Worm (Caenorhabditis elegans) whole organism, young adult: ENCODE measurements around the gene snai-1.

Source experiments
- F39B2.1 ChIP-seq: fragments of 200-800 bp; sonication (Bioruptor generic); IDR thresholded peaks from 2 replicates; pipeline ENCODE4 v1.3.6; 2022; ENCODE audit warnings: missing genetic modification reagents, missing genetic modification characterization, missing compliant biosample characterization
- F49E8.2 ChIP-seq: sonication (generic microtip); optimal IDR thresholded peaks from 3 replicates; lab custom pipeline; 2017; ENCODE audit warnings: missing genetic modification characterization, mild to moderate bottlenecking, missing compliant biosample characterization, antibody characterized with exemption, moderate library complexity; ENCODE audit not compliant: insufficient read depth
- ama-1 ChIP-seq, 3 experiments: fragments of 150-350 bp in 1 of 3; sonication (generic microtip) in 2 of 3; optimal IDR thresholded peaks; 2 replicates each; lab custom pipeline; 2014 to 2018; ENCODE audit warnings: missing biosample characterization in 2 of 3, missing genetic modification characterization in 2 of 3, missing genetic modification reagents in 2 of 3
- ceh-58 ChIP-seq: fragments of 200-800 bp; sonication (Bioruptor generic); IDR thresholded peaks from 2 replicates; pipeline ENCODE4 v1.3.6; 2022; ENCODE audit warnings: missing genetic modification characterization, missing compliant biosample characterization
- fkh-3 ChIP-seq: sonication (generic microtip); optimal IDR thresholded peaks from 2 replicates; lab custom pipeline; 2016; ENCODE audit warnings: mild to moderate bottlenecking, missing genetic modification characterization, missing compliant biosample characterization
- lin-26 ChIP-seq: fragments of 200-800 bp; sonication (Bioruptor generic); IDR thresholded peaks from 2 replicates; pipeline ENCODE4 v1.3.6; 2022; ENCODE audit warnings: missing genetic modification reagents, missing genetic modification characterization, missing compliant biosample characterization
- nfya-1 ChIP-seq: sonication (generic microtip); optimal IDR thresholded peaks from 2 replicates; lab custom pipeline; 2017; ENCODE audit warnings: antibody characterized with exemption, missing compliant biosample characterization, missing genetic modification characterization, borderline replicate concordance; ENCODE audit not compliant: insufficient read depth
- pha-4 ChIP-seq: fragments of 150-350 bp; sonication (generic microtip); optimal IDR thresholded peaks from 2 replicates; lab custom pipeline; 2014; ENCODE audit warnings: missing biosample characterization, missing genetic modification reagents, missing genetic modification characterization
- snpc-4 ChIP-seq, 5 experiments: fragments of 150-350 bp in 1 of 5; sonication (generic microtip) in 4 of 5; optimal IDR thresholded peaks; 2 replicates each; lab custom pipeline; 2014 to 2018; ENCODE audit warnings: missing genetic modification characterization in 5 of 5, missing biosample characterization in 3 of 5, antibody characterized with exemption in 2 of 5, mild to moderate bottlenecking in 2 of 5, missing compliant biosample characterization in 2 of 5, missing genotype in 2 of 5, moderate library complexity in 2 of 5, missing genetic modification reagents in 1 of 5
- unc-62 ChIP-seq: fragments of 150-350 bp; optimal IDR thresholded peaks from 2 replicates; lab custom pipeline; 2014; ENCODE audit warnings: missing biosample characterization, missing genetic modification reagents, missing genetic modification characterization

ce11 chrIV:314475-314874 lies 960 bp upstream of the snai-1 start:
- TF ChIP-seq fkh-3 (tag; lab: Kevin White, UChicago) (no peak), ceh-58 (GFP tag; lab: Robert Waterston, UW) (no peak), unc-62 (GFP tag; lab: Kevin White, UChicago) (no peak), lin-26 (no peak), F49E8.2 (tag; lab: Kevin White, UChicago) (no peak), ama-1 (optimal IDR thresholded peaks at IDR 0.05; lab: Kevin White, UChicago) (no peak), ama-1 (GFP tag; optimal IDR thresholded peaks at IDR 0.05; lab: Kevin White, UChicago) (no peak), F39B2.1 (GFP tag; lab: Robert Waterston, UW) (no peak), snpc-4 (GFP tag; optimal IDR thresholded peaks at IDR 0.05; lab: Kevin White, UChicago) (no peak), snpc-4 (tag; optimal IDR thresholded peaks at IDR 0.05; lab: Kevin White, UChicago) (no peak), pha-4 (tag; lab: Kevin White, UChicago) (no peak), nfya-1 (tag; lab: Kevin White, UChicago) (no peak)
